Fruit fly (Drosophila melanogaster) S2 (cell line): ENCODE results near the gene TfIIEbeta.

Source experiments
- CG8478 ChIP-seq: fragments of >200 bp; optimal IDR thresholded peaks from 2 replicates; lab custom pipeline; 2018
- CTCF ChIP-seq, 2 experiments: fragments of >200 bp; optimal IDR thresholded peaks; 2 replicates each; lab custom pipeline; 2018

DNA sequence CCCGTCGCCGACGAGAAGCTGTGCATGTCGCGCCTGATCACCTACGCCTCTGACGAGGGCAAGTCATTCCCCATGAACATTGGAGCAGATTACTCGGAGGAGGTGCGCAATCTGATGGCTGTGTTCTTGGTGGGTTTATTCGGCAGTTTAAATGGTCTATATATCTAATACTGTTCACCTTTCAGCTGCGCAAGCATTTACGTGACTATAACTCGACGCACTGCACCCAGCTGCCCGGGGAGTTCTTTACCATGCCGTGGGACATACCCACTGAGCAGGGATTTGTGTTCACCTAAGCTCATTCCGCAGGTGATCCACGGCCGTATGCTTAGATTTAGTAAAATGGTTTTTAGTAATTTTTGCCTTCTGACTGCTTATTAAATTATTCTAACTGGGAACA, 25.7 kb upstream of the TfIIEbeta start:
- no peak for TF ChIP-seq CG8478
- TF ChIP-seq CTCF (optimal IDR thresholded peaks at IDR 0.05; lab: Kevin White, UChicago): no peak
